Fruit fly (Drosophila melanogaster) whole organism, wandering third instar larva: ENCODE results near the gene CG4596.

ENCODE experiments used
- CG32264 ChIP-seq: fragments of 200-800 bp; sonication (Bioruptor generic); optimal IDR thresholded peaks from 2 replicates; lab custom pipeline; 2016; ENCODE audit warnings: missing biosample characterization, missing genetic modification characterization
- Dfd ChIP-seq: fragments of >200 bp; optimal IDR thresholded peaks from 2 replicates; lab custom pipeline; 2017; ENCODE audit warnings: missing biosample characterization, missing genetic modification characterization
- Hr78 ChIP-seq: fragments of >200 bp; optimal IDR thresholded peaks from 2 replicates; lab custom pipeline; 2017; ENCODE audit warnings: missing biosample characterization, missing genetic modification characterization
- Hr83 ChIP-seq: fragments of 200-300 bp; sonication (Bioruptor generic); optimal IDR thresholded peaks from 2 replicates; lab custom pipeline; 2016; ENCODE audit warnings: missing biosample characterization, mild to moderate bottlenecking, missing genetic modification characterization, moderate library complexity; ENCODE audit not compliant: poor library complexity, severe bottlenecking
- OdsH ChIP-seq: fragments of 200-800 bp; sonication (Bioruptor generic); optimal IDR thresholded peaks from 2 replicates; lab custom pipeline; 2016; ENCODE audit warnings: missing biosample characterization, mild to moderate bottlenecking, missing genetic modification characterization
- br ChIP-seq: fragments of 200-800 bp; sonication (Bioruptor generic); optimal IDR thresholded peaks from 2 replicates; lab custom pipeline; 2016; ENCODE audit warnings: missing biosample characterization, missing genetic modification characterization
- h ChIP-seq: fragments of 200-800 bp; sonication (Bioruptor generic); optimal IDR thresholded peaks from 3 replicates; lab custom pipeline; 2016; ENCODE audit warnings: missing biosample characterization, mild to moderate bottlenecking, missing genetic modification characterization
- psq ChIP-seq: fragments of 200-800 bp; sonication (Bioruptor generic); optimal IDR thresholded peaks from 3 replicates; lab custom pipeline; 2017; ENCODE audit warnings: missing biosample characterization, mild to moderate bottlenecking, missing genetic modification characterization, moderate library complexity
- rgr ChIP-seq: fragments of 200-800 bp; sonication (Bioruptor generic); optimal IDR thresholded peaks from 3 replicates; lab custom pipeline; 2016; ENCODE audit warnings: missing biosample characterization, mild to moderate bottlenecking, missing genetic modification characterization
- usp ChIP-seq: fragments of >200 bp; optimal IDR thresholded peaks from 2 replicates; lab custom pipeline; 2017; ENCODE audit warnings: missing biosample characterization, missing genetic modification characterization

- TF ChIP-seq psq (GFP tag; lab: Kevin White, UChicago) (no peak), usp (no peak), br (GFP tag; lab: Kevin White, UChicago) (no peak), Hr83 (GFP tag; lab: Kevin White, UChicago) (no peak), OdsH (GFP tag; lab: Kevin White, UChicago) (no peak), Dfd (GFP tag; lab: Kevin White, UChicago) (no peak), h (no peak), CG32264 (GFP tag; lab: Kevin White, UChicago) (no peak), Hr78 (GFP tag; lab: Kevin White, UChicago) (no peak), rgr (no peak)
These were observed 8.9 kb upstream of the CG4596 start for dm6 chr3R:10863956-10864355.
